Fruit fly (Drosophila melanogaster) whole organism, embryonic: ENCODE measurements around the gene Zif.
A peak's percentile ranks its signal among the peaks of the same experiment; 100 is the strongest.

Experiments used
- Ada2b ChIP-seq: fragments of 200-800 bp; sonication (Bioruptor generic); IDR thresholded peaks from 2 replicates; pipeline ENCODE4 v1.3.6; 2022; ENCODE audit warnings: missing biosample characterization, missing genetic modification characterization
- Atf6 ChIP-seq: fragments of 200-800 bp; sonication (Bioruptor generic); IDR thresholded peaks from 2 replicates; pipeline ENCODE4 v1.3.6; 2022; ENCODE audit warnings: missing biosample characterization, missing genetic modification characterization
- CG10274 ChIP-seq: fragments of 200-800 bp; sonication (Bioruptor generic); optimal IDR thresholded peaks from 3 replicates; lab custom pipeline; 2017; ENCODE audit warnings: missing biosample characterization, mild to moderate bottlenecking, missing genetic modification characterization
- CG11560 ChIP-seq: fragments of 200-800 bp; sonication (Bioruptor generic); IDR thresholded peaks from 3 replicates; pipeline ENCODE4 v1.3.6; 2022; ENCODE audit warnings: missing biosample characterization, missing genetic modification characterization
- CG13624 ChIP-seq: fragments of 200-800 bp; sonication (Bioruptor generic); optimal IDR thresholded peaks from 2 replicates; lab custom pipeline; 2016; ENCODE audit warnings: missing biosample characterization, missing genetic modification characterization
- CG15479 ChIP-seq: fragments of 200-800 bp; sonication (Bioruptor generic); optimal IDR thresholded peaks from 3 replicates; lab custom pipeline; 2019; ENCODE audit warnings: missing biosample characterization, mild to moderate bottlenecking, missing genetic modification characterization, moderate library complexity
- CG15514 ChIP-seq: fragments of 200-800 bp; sonication (Bioruptor generic); optimal IDR thresholded peaks from 3 replicates; lab custom pipeline; 2017; ENCODE audit warnings: missing biosample characterization, missing genetic modification characterization, mild to moderate bottlenecking, moderate library complexity, missing genetic modification reagents
- CG16813 ChIP-seq: fragments of 200-800 bp; sonication (Bioruptor generic); IDR thresholded peaks from 3 replicates; pipeline ENCODE4 v1.3.6; 2022; ENCODE audit warnings: missing biosample characterization, missing genetic modification characterization; ENCODE audit not compliant: partially characterized antibody
- CG17361 ChIP-seq: fragments of 200-800 bp; sonication (Bioruptor generic); IDR thresholded peaks from 3 replicates; pipeline ENCODE4 v1.3.6; 2022; ENCODE audit warnings: missing biosample characterization, missing genetic modification characterization
- CG17568 ChIP-seq: fragments of 200-800 bp; sonication (Bioruptor generic); optimal IDR thresholded peaks from 2 replicates; lab custom pipeline; 2018; ENCODE audit warnings: missing biosample characterization, mild to moderate bottlenecking, missing genetic modification characterization, moderate library complexity
- CG18262 ChIP-seq: fragments of 200-800 bp; optimal IDR thresholded peaks from 3 replicates; lab custom pipeline; 2019; ENCODE audit warnings: missing biosample characterization, mild to moderate bottlenecking, missing genetic modification characterization, moderate library complexity
- CG18476 ChIP-seq: fragments of 200-800 bp; sonication (Bioruptor generic); optimal IDR thresholded peaks from 2 replicates; lab custom pipeline; 2016; ENCODE audit warnings: missing biosample characterization, mild to moderate bottlenecking, missing genetic modification characterization
- CG2116 ChIP-seq: fragments of 200-800 bp; sonication (Bioruptor generic); optimal IDR thresholded peaks from 3 replicates; lab custom pipeline; 2018; ENCODE audit warnings: missing biosample characterization, mild to moderate bottlenecking, missing genetic modification characterization
- CG2120 ChIP-seq: fragments of 200-800 bp; sonication (Bioruptor generic); optimal IDR thresholded peaks from 3 replicates; lab custom pipeline; 2016; ENCODE audit warnings: missing biosample characterization, missing genetic modification characterization
- CG32532 ChIP-seq: fragments of 200-800 bp; sonication (Bioruptor generic); IDR thresholded peaks from 2 replicates; pipeline ENCODE4 v1.3.6; 2022; ENCODE audit warnings: missing biosample characterization, missing genetic modification characterization
- CG34376 ChIP-seq: fragments of 200-800 bp; sonication (Bioruptor generic); optimal IDR thresholded peaks from 2 replicates; lab custom pipeline; 2018; ENCODE audit warnings: missing biosample characterization, mild to moderate bottlenecking, missing genetic modification characterization
- CG3847 ChIP-seq: fragments of 200-800 bp; sonication (Bioruptor generic); IDR thresholded peaks from 2 replicates; pipeline ENCODE4 v1.3.6; 2022; ENCODE audit warnings: missing biosample characterization, missing genetic modification characterization
- CG4617 ChIP-seq: fragments of 200-800 bp; sonication (Bioruptor generic); optimal IDR thresholded peaks from 3 replicates; lab custom pipeline; 2016; ENCODE audit warnings: missing biosample characterization, missing genetic modification characterization, borderline replicate concordance
- CG5180 ChIP-seq: fragments of 200-800 bp; sonication (Bioruptor generic); optimal IDR thresholded peaks from 3 replicates; lab custom pipeline; 2017; ENCODE audit warnings: missing biosample characterization, missing genetic modification characterization, mild to moderate bottlenecking, moderate library complexity, missing genetic modification reagents
- Dref ChIP-seq: fragments of 200-800 bp; sonication (Bioruptor generic); IDR thresholded peaks from 2 replicates; pipeline ENCODE4 v1.3.6; 2022; ENCODE audit warnings: missing biosample characterization, missing genetic modification characterization
- Ets65A ChIP-seq: fragments of 200-800 bp; sonication (Bioruptor generic); peaks from one replicate; lab custom pipeline; 2016; ENCODE audit warnings: missing biosample characterization, missing genetic modification characterization
- Fer1 ChIP-seq: fragments of 200-800 bp; sonication (Bioruptor generic); optimal IDR thresholded peaks from 2 replicates; lab custom pipeline; 2017; ENCODE audit warnings: missing biosample characterization, mild to moderate bottlenecking, missing genetic modification characterization
- HLH4C ChIP-seq: fragments of 200-800 bp; sonication (Bioruptor generic); IDR thresholded peaks from 3 replicates; pipeline ENCODE4 v1.3.6; 2022; ENCODE audit warnings: missing biosample characterization, missing genetic modification characterization; ENCODE audit not compliant: partially characterized antibody
- Hr78 ChIP-seq, 2 experiments: fragments of 200-800 bp in 1 of 2; fragments of >200 bp in 1 of 2; sonication (Bioruptor generic) in 1 of 2; optimal IDR thresholded peaks; 2 replicates each; lab custom pipeline; 2017 to 2019; ENCODE audit warnings: missing biosample characterization in 2 of 2, missing genetic modification characterization in 2 of 2, mild to moderate bottlenecking in 1 of 2, moderate library complexity in 1 of 2
- Med ChIP-seq: fragments of 200-800 bp; sonication (Bioruptor generic); peaks from one replicate; lab custom pipeline; 2016; ENCODE audit warnings: missing biosample characterization, missing genetic modification characterization, mild to moderate bottlenecking, inconsistent platforms, moderate library complexity
- Sry-β ChIP-seq: fragments of 200-800 bp; sonication (Bioruptor generic); optimal IDR thresholded peaks from 2 replicates; lab custom pipeline; 2018; ENCODE audit warnings: missing biosample characterization, mild to moderate bottlenecking, missing genetic modification characterization, moderate library complexity
- amos ChIP-seq: fragments of 200-800 bp; sonication (Bioruptor generic); IDR thresholded peaks from 2 replicates; pipeline ENCODE4 v1.3.6; 2022; ENCODE audit warnings: missing biosample characterization, missing genetic modification characterization; ENCODE audit not compliant: partially characterized antibody
- bbx ChIP-seq: fragments of 200-800 bp; sonication (Bioruptor generic); IDR thresholded peaks from 2 replicates; pipeline ENCODE4 v1.3.6; 2022; ENCODE audit warnings: missing biosample characterization, missing genetic modification characterization; ENCODE audit not compliant: partially characterized antibody
- cg ChIP-seq: fragments of 200-800 bp; sonication (Bioruptor generic); optimal IDR thresholded peaks from 3 replicates; lab custom pipeline; 2019; ENCODE audit warnings: missing biosample characterization, mild to moderate bottlenecking, missing genetic modification characterization, moderate library complexity
- ewg ChIP-seq: fragments of 200-800 bp; sonication (Bioruptor generic); optimal IDR thresholded peaks from 3 replicates; lab custom pipeline; 2017; ENCODE audit warnings: mild to moderate bottlenecking, missing biosample characterization, missing genetic modification reagents, missing genetic modification characterization
- onecut ChIP-seq: fragments of 200-800 bp; sonication (Bioruptor generic); IDR thresholded peaks from 2 replicates; pipeline ENCODE4 v1.3.6; 2022; ENCODE audit warnings: missing biosample characterization, missing genetic modification characterization
- pfk ChIP-seq: fragments of 200-800 bp; sonication (Bioruptor generic); optimal IDR thresholded peaks from 2 replicates; lab custom pipeline; 2018; ENCODE audit warnings: missing biosample characterization, mild to moderate bottlenecking, missing genetic modification characterization, moderate library complexity
- pho ChIP-seq: fragments of 200-800 bp; sonication (Bioruptor generic); optimal IDR thresholded peaks from 2 replicates; lab custom pipeline; 2016; ENCODE audit warnings: missing biosample characterization, missing genetic modification characterization
- rib ChIP-seq: fragments of 200-800 bp; sonication (Bioruptor generic); IDR thresholded peaks from 2 replicates; pipeline ENCODE4 v1.3.6; 2022; ENCODE audit warnings: missing biosample characterization, missing genetic modification characterization
- row ChIP-seq: fragments of 200-800 bp; sonication (Bioruptor generic); IDR thresholded peaks from 3 replicates; pipeline ENCODE4 v1.3.6; 2022; ENCODE audit warnings: missing biosample characterization, missing genetic modification characterization
- schlank ChIP-seq: fragments of 200-800 bp; sonication (Bioruptor generic); optimal IDR thresholded peaks from 2 replicates; lab custom pipeline; 2018; ENCODE audit warnings: missing biosample characterization, mild to moderate bottlenecking, missing genetic modification characterization
- sens ChIP-seq: fragments of 200-800 bp; sonication (Bioruptor generic); peaks from one replicate; lab custom pipeline; 2016; ENCODE audit warnings: missing biosample characterization, missing genetic modification characterization
- sqz ChIP-seq: fragments of 200-800 bp; sonication (Bioruptor generic); optimal IDR thresholded peaks from 3 replicates; lab custom pipeline; 2018; ENCODE audit warnings: missing biosample characterization, mild to moderate bottlenecking, missing genetic modification characterization
- sr ChIP-seq: fragments of 200-800 bp; sonication (Bioruptor generic); IDR thresholded peaks from 3 replicates; pipeline ENCODE4 v1.3.6; 2022; ENCODE audit warnings: missing biosample characterization, missing genetic modification characterization
- stwl ChIP-seq: fragments of 200-800 bp; sonication (Bioruptor generic); optimal IDR thresholded peaks from 3 replicates; lab custom pipeline; 2018; ENCODE audit warnings: missing biosample characterization, mild to moderate bottlenecking, missing genetic modification characterization, moderate library complexity
- trem ChIP-seq: fragments of 200-800 bp; optimal IDR thresholded peaks from 3 replicates; lab custom pipeline; 2019; ENCODE audit warnings: missing biosample characterization, mild to moderate bottlenecking, missing genetic modification characterization, moderate library complexity
- vnd ChIP-seq: fragments of 200-800 bp; sonication (Bioruptor generic); IDR thresholded peaks from 3 replicates; pipeline ENCODE4 v1.3.6; 2022; ENCODE audit warnings: missing biosample characterization, missing genetic modification characterization; ENCODE audit not compliant: partially characterized antibody
- vvl ChIP-seq: fragments of 200-800 bp; sonication (Bioruptor generic); IDR thresholded peaks from 2 replicates; pipeline ENCODE4 v1.3.6; 2022; ENCODE audit warnings: missing biosample characterization, missing genetic modification characterization
- yki ChIP-seq: fragments of >200 bp; optimal IDR thresholded peaks from 3 replicates; lab custom pipeline; 2018

Zif gene

dm6 chr3R:6435761-6436318 is 21.0 kb upstream of the Zif start:
- TF ChIP-seq sqz (GFP tag; lab: Kevin White, UChicago) (peak; percentile 67), sr (GFP tag; lab: Robert Waterston, UW) (0 out of 3 replicates have a peak, but pooled peaks have one; percentile 13), row (GFP tag; lab: Robert Waterston, UW) (no peak), vvl (GFP tag; lab: Robert Waterston, UW) (peak; percentile 72; the same call in 1 of the 2 replicates), ewg (GFP tag; lab: Kevin White, UChicago) (no peak), onecut (GFP tag; lab: Robert Waterston, UW) (peak; percentile 92)

dm6 chr3R:6436643-6437042 is 20.2 kb upstream of the Zif start:
- TF ChIP-seq stwl (tag; lab: Kevin White, UChicago), result peak; percentile 98
- no peak for TF ChIP-seq Atf6 (GFP tag; lab: Robert Waterston, UW)
- no peak for TF ChIP-seq CG17568
- TF ChIP-seq pho, result no peak
- peak; percentile 19; the same call in 1 of the 3 replicates for TF ChIP-seq CG16813 (GFP tag; lab: Robert Waterston, UW)
- TF ChIP-seq CG32532 (GFP tag; lab: Robert Waterston, UW), result no peak
- TF ChIP-seq Ada2b, result no peak
- TF ChIP-seq CG5180 (GFP tag; lab: Kevin White, UChicago), result no peak
- peak; percentile 29 for TF ChIP-seq pfk
- no peak for TF ChIP-seq yki (lab: Kevin White, UChicago)
- TF ChIP-seq Hr78 (GFP tag; optimal IDR thresholded peaks at IDR 0.05; lab: Kevin White, UChicago), result no peak
- peak; percentile 35; the same call in 1 of the 2 replicates for TF ChIP-seq bbx (GFP tag; lab: Robert Waterston, UW)
- no peak for TF ChIP-seq schlank
- TF ChIP-seq CG15479 (GFP tag; lab: Kevin White, UChicago), result peak; percentile 58
- TF ChIP-seq, all 482 proteins: peak for 5

DNA sequence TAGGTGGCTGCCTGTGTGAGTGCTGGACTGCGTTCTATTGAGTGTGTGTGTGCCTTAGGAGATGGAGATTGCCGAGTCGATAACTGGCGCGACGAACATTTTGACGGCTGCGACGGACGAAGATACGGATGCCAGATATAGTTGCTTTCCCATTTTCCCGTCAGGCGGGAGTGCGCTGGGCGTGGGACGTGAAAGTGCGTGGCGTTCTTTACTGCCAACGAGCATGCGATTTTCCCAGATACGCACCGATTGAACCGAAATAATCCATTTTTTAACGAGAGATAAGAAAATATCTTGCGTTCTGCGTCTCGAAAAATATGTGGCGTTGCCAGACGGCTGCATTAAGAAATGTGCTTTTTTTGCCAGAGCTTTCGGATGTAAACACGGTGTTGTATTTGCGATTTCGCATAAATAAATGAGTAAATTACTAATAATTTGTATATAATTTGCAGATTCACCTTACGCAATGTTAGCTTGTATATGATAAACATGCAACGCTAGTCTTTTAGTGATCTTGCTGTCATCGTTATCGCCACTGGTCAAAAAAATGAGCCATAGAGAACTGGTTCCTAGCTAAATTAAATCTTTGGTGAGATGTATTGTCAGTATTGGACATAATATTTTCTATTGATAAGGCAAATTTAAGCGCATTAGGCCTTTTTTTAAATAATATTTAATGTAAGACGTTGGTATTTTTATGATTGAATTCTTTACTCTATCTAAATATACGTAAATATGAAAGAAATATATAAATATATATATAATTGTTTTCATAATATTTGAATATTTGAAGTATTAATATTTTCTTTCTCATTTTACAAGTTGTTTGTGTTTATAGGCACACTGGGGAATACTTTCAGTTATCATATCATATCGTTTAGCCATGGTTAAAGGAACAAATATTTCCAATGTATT is 491 bp upstream of the Zif start, which contains the start of gene CG9727:
TSS of gene CG9727 (minus strand) at position 537 of the 915 bp plus-strand sequence.
- peak; percentile 65 for TF ChIP-seq sens (GFP tag; lab: Kevin White, UChicago)
- peak; percentile 19 for TF ChIP-seq CG2120 (GFP tag; lab: Kevin White, UChicago)
- TF ChIP-seq Med (GFP tag; lab: Kevin White, UChicago), result peak; percentile 25
- TF ChIP-seq CG18476 (GFP tag; lab: Kevin White, UChicago), result no peak
- TF ChIP-seq Fer1, result no peak
- TF ChIP-seq bbx (GFP tag; lab: Robert Waterston, UW), result no peak
- TF ChIP-seq CG3847, result peak; percentile 31; the same call in 1 of the 2 replicates
- TF ChIP-seq CG34376 (GFP tag; lab: Kevin White, UChicago), result peak; percentile 32
- TF ChIP-seq cg (GFP tag; lab: Kevin White, UChicago), result peak; percentile 28
- no peak for TF ChIP-seq CG10274 (GFP tag; lab: Kevin White, UChicago)
- peak; percentile 97 for TF ChIP-seq CG15514 (GFP tag; lab: Kevin White, UChicago)
- peak; percentile 16; the same call in 1 of the 2 replicates for TF ChIP-seq amos (GFP tag; lab: Robert Waterston, UW)
- TF ChIP-seq CG11560 (tag; lab: Robert Waterston, UW), result no peak
- TF ChIP-seq stwl (tag; lab: Kevin White, UChicago), result peak; percentile 24
- TF ChIP-seq CG13624 (GFP tag; lab: Kevin White, UChicago), result peak; percentile 39
- no peak for TF ChIP-seq rib (GFP tag; lab: Robert Waterston, UW)
- peak; percentile 52 for TF ChIP-seq row (GFP tag; lab: Robert Waterston, UW)
- no peak for TF ChIP-seq HLH4C (GFP tag; lab: Robert Waterston, UW)
- TF ChIP-seq CG4617 (GFP tag; lab: Kevin White, UChicago), result peak; percentile 78
- peak; percentile 65 for TF ChIP-seq Ets65A (GFP tag; lab: Kevin White, UChicago)
- peak; percentile 76 for TF ChIP-seq Sry-β (GFP tag; lab: Kevin White, UChicago)
- peak; percentile 66; the same call in 2 of the 3 replicates for TF ChIP-seq CG17361 (GFP tag; lab: Robert Waterston, UW)
- TF ChIP-seq trem (tag; lab: Kevin White, UChicago), result peak; percentile 24
- TF ChIP-seq vnd (GFP tag; lab: Robert Waterston, UW), result 0 out of 3 replicates have a peak, but pooled peaks have one; percentile 21
- TF ChIP-seq CG2116 (GFP tag; lab: Kevin White, UChicago), result peak; percentile 95
- peak; percentile 7 for TF ChIP-seq CG18262
- peak; percentile 53 for TF ChIP-seq Dref (GFP tag; lab: Robert Waterston, UW)
